Fruit fly (Drosophila melanogaster) whole organism, embryonic: ENCODE data around the gene CG10343.

Experiments used
- B-H1 ChIP-seq: fragments of 200-800 bp; sonication (Bioruptor generic); IDR thresholded peaks from 3 replicates; pipeline ENCODE4 v1.3.6; 2022; ENCODE audit warnings: missing biosample characterization, missing genetic modification characterization
- Bteb2 ChIP-seq: fragments of 200-800 bp; sonication (Bioruptor generic); optimal IDR thresholded peaks from 2 replicates; lab custom pipeline; 2016; ENCODE audit warnings: missing biosample characterization, missing genetic modification characterization
- CG10959 ChIP-seq: fragments of 200-800 bp; sonication (Bioruptor generic); IDR thresholded peaks from 2 replicates; pipeline ENCODE4 v1.3.6; 2022; ENCODE audit warnings: missing biosample characterization, missing genetic modification characterization
- CG11504 ChIP-seq: fragments of 200-800 bp; sonication (Bioruptor generic); optimal IDR thresholded peaks from 3 replicates; lab custom pipeline; 2019; ENCODE audit warnings: missing biosample characterization, mild to moderate bottlenecking, missing genetic modification characterization, moderate library complexity
- CG11560 ChIP-seq: fragments of 200-800 bp; sonication (Bioruptor generic); IDR thresholded peaks from 3 replicates; pipeline ENCODE4 v1.3.6; 2022; ENCODE audit warnings: missing biosample characterization, missing genetic modification characterization
- CG13424 ChIP-seq: fragments of 200-800 bp; sonication (Bioruptor generic); optimal IDR thresholded peaks from 2 replicates; lab custom pipeline; 2019; ENCODE audit warnings: missing biosample characterization, mild to moderate bottlenecking, missing genetic modification characterization, moderate library complexity
- CG13775 ChIP-seq: fragments of 200-800 bp; sonication (Bioruptor generic); optimal IDR thresholded peaks from 3 replicates; lab custom pipeline; 2017; ENCODE audit warnings: missing biosample characterization, mild to moderate bottlenecking, missing genetic modification characterization
- CG15073 ChIP-seq: fragments of 200-800 bp; sonication (Bioruptor generic); optimal IDR thresholded peaks from 2 replicates; lab custom pipeline; 2016; ENCODE audit warnings: missing biosample characterization, missing genetic modification characterization
- CG15696 ChIP-seq: fragments of 200-800 bp; sonication (Bioruptor generic); optimal IDR thresholded peaks from 2 replicates; lab custom pipeline; 2019; ENCODE audit warnings: missing biosample characterization, mild to moderate bottlenecking, missing genetic modification characterization, moderate library complexity
- CG16815 ChIP-seq: fragments of 200-800 bp; sonication (Bioruptor generic); optimal IDR thresholded peaks from 3 replicates; lab custom pipeline; 2017; ENCODE audit warnings: missing biosample characterization, mild to moderate bottlenecking, missing genetic modification characterization
- CG17829 ChIP-seq: fragments of 200-800 bp; optimal IDR thresholded peaks from 2 replicates; lab custom pipeline; 2019; ENCODE audit warnings: missing biosample characterization, mild to moderate bottlenecking, missing genetic modification characterization, moderate library complexity
- CG31365 ChIP-seq: fragments of 200-800 bp; sonication (Bioruptor generic); optimal IDR thresholded peaks from 2 replicates; lab custom pipeline; 2018; ENCODE audit warnings: missing biosample characterization, mild to moderate bottlenecking, missing genetic modification characterization
- CG32767 ChIP-seq: fragments of 200-800 bp; sonication (Bioruptor generic); IDR thresholded peaks from 2 replicates; pipeline ENCODE4 v1.3.6; 2022; ENCODE audit warnings: missing biosample characterization, missing genetic modification characterization
- CG4707 ChIP-seq: fragments of 200-800 bp; sonication (Bioruptor generic); optimal IDR thresholded peaks from 2 replicates; lab custom pipeline; 2018; ENCODE audit warnings: missing biosample characterization, mild to moderate bottlenecking, missing genetic modification characterization, moderate library complexity
- CG5245 ChIP-seq: fragments of 200-800 bp; sonication (Bioruptor generic); optimal IDR thresholded peaks from 3 replicates; lab custom pipeline; 2016; ENCODE audit warnings: missing biosample characterization, missing genetic modification characterization
- CG7372 ChIP-seq: fragments of 200-800 bp; sonication (Bioruptor generic); IDR thresholded peaks from 2 replicates; pipeline ENCODE4 v1.3.6; 2022; ENCODE audit warnings: missing biosample characterization, missing genetic modification characterization
- CG9797 ChIP-seq: fragments of 200-800 bp; sonication (Bioruptor generic); optimal IDR thresholded peaks from 3 replicates; lab custom pipeline; 2018; ENCODE audit warnings: missing biosample characterization, mild to moderate bottlenecking, missing genetic modification characterization
- Dad ChIP-seq: fragments of 200-800 bp; sonication (Bioruptor generic); optimal IDR thresholded peaks from 3 replicates; lab custom pipeline; 2016; ENCODE audit warnings: missing biosample characterization, missing genetic modification characterization
- Dref ChIP-seq: fragments of 200-800 bp; sonication (Bioruptor generic); IDR thresholded peaks from 2 replicates; pipeline ENCODE4 v1.3.6; 2022; ENCODE audit warnings: missing biosample characterization, missing genetic modification characterization
- H2.0 ChIP-seq: fragments of 200-800 bp; sonication (Bioruptor generic); IDR thresholded peaks from 2 replicates; pipeline ENCODE4 v1.3.6; 2022; ENCODE audit warnings: missing biosample characterization, missing genetic modification characterization
- Hr39 ChIP-seq: fragments of >200 bp; optimal IDR thresholded peaks from 2 replicates; lab custom pipeline; 2017
- MTF-1 ChIP-seq: fragments of 200-800 bp; sonication (Bioruptor generic); optimal IDR thresholded peaks from 2 replicates; lab custom pipeline; 2018; ENCODE audit warnings: missing biosample characterization, mild to moderate bottlenecking, missing genetic modification characterization, borderline replicate concordance
- NK7.1 ChIP-seq: fragments of 200-800 bp; sonication (Bioruptor generic); optimal IDR thresholded peaks from 3 replicates; lab custom pipeline; 2016; ENCODE audit warnings: missing biosample characterization, missing genetic modification characterization
- PHDP ChIP-seq: fragments of 200-800 bp; sonication (Bioruptor generic); optimal IDR thresholded peaks from 3 replicates; lab custom pipeline; 2018; ENCODE audit warnings: missing biosample characterization, mild to moderate bottlenecking, missing genetic modification characterization, moderate library complexity
- Sox100B ChIP-seq: fragments of 200-800 bp; sonication (Bioruptor generic); optimal IDR thresholded peaks from 3 replicates; lab custom pipeline; 2018; ENCODE audit warnings: missing biosample characterization, mild to moderate bottlenecking, missing genetic modification characterization
- Spps ChIP-seq: fragments of 200-800 bp; sonication (Bioruptor generic); optimal IDR thresholded peaks from 2 replicates; lab custom pipeline; 2018; ENCODE audit warnings: missing biosample characterization, mild to moderate bottlenecking, missing genetic modification characterization
- Sry-β ChIP-seq: fragments of 200-800 bp; sonication (Bioruptor generic); optimal IDR thresholded peaks from 2 replicates; lab custom pipeline; 2018; ENCODE audit warnings: missing biosample characterization, mild to moderate bottlenecking, missing genetic modification characterization, moderate library complexity
- TFAM ChIP-seq: fragments of 200-800 bp; sonication (Bioruptor generic); optimal IDR thresholded peaks from 2 replicates; lab custom pipeline; 2017; ENCODE audit warnings: missing biosample characterization, missing genetic modification characterization, inconsistent platforms
- Taf1 ChIP-seq: fragments of 200-800 bp; sonication (Bioruptor generic); IDR thresholded peaks from 2 replicates; pipeline ENCODE4 v1.3.6; 2022; ENCODE audit warnings: missing biosample characterization, missing genetic modification characterization
- YL-1 ChIP-seq: fragments of 200-800 bp; sonication (Bioruptor generic); optimal IDR thresholded peaks from 3 replicates; lab custom pipeline; 2017; ENCODE audit warnings: missing biosample characterization, mild to moderate bottlenecking, missing genetic modification characterization
- al ChIP-seq: fragments of 200-800 bp; sonication (Bioruptor generic); IDR thresholded peaks from 2 replicates; pipeline ENCODE4 v1.3.6; 2022; ENCODE audit warnings: missing biosample characterization, missing genetic modification characterization
- amos ChIP-seq: fragments of 200-800 bp; sonication (Bioruptor generic); IDR thresholded peaks from 2 replicates; pipeline ENCODE4 v1.3.6; 2022; ENCODE audit warnings: missing biosample characterization, missing genetic modification characterization; ENCODE audit not compliant: partially characterized antibody
- ara ChIP-seq: fragments of 200-800 bp; sonication (Bioruptor generic); IDR thresholded peaks from 2 replicates; pipeline ENCODE4 v1.3.6; 2022; ENCODE audit warnings: missing biosample characterization, missing genetic modification characterization
- bbx ChIP-seq: fragments of 200-800 bp; sonication (Bioruptor generic); IDR thresholded peaks from 2 replicates; pipeline ENCODE4 v1.3.6; 2022; ENCODE audit warnings: missing biosample characterization, missing genetic modification characterization; ENCODE audit not compliant: partially characterized antibody
- crol ChIP-seq: fragments of 200-800 bp; sonication (Bioruptor generic); IDR thresholded peaks from 2 replicates; pipeline ENCODE4 v1.3.6; 2022; ENCODE audit warnings: missing biosample characterization, missing genetic modification characterization
- dmrt99B ChIP-seq: fragments of 200-800 bp; sonication (Bioruptor generic); optimal IDR thresholded peaks from 2 replicates; lab custom pipeline; 2018; ENCODE audit warnings: missing biosample characterization, mild to moderate bottlenecking, missing genetic modification characterization, moderate library complexity
- eve ChIP-seq, 2 experiments: fragments of >200 bp; optimal IDR thresholded peaks; 2 replicates each; lab custom pipeline; 2017; ENCODE audit warnings: missing biosample characterization in 2 of 2, missing genetic modification characterization in 2 of 2
- fd64A ChIP-seq: fragments of 200-800 bp; sonication (Bioruptor generic); optimal IDR thresholded peaks from 3 replicates; lab custom pipeline; 2018; ENCODE audit warnings: missing biosample characterization, mild to moderate bottlenecking, missing genetic modification characterization
- gcm ChIP-seq: fragments of 200-800 bp; sonication (Bioruptor generic); optimal IDR thresholded peaks from 2 replicates; lab custom pipeline; 2019; ENCODE audit warnings: missing biosample characterization, mild to moderate bottlenecking, missing genetic modification characterization, moderate library complexity
- grau ChIP-seq: fragments of 200-800 bp; optimal IDR thresholded peaks from 3 replicates; lab custom pipeline; 2019; ENCODE audit warnings: missing biosample characterization, mild to moderate bottlenecking, missing genetic modification characterization, moderate library complexity
- gro ChIP-seq: fragments of 200-800 bp; sonication (Bioruptor generic); optimal IDR thresholded peaks from 2 replicates; lab custom pipeline; 2016; ENCODE audit warnings: missing biosample characterization, missing genetic modification characterization
- her ChIP-seq: fragments of 200-800 bp; sonication (Bioruptor generic); optimal IDR thresholded peaks from 2 replicates; lab custom pipeline; 2016; ENCODE audit warnings: missing biosample characterization, missing genetic modification characterization
- jing ChIP-seq: fragments of 200-800 bp; sonication (Bioruptor generic); optimal IDR thresholded peaks from 2 replicates; lab custom pipeline; 2018; ENCODE audit warnings: missing biosample characterization, mild to moderate bottlenecking, missing genetic modification characterization
- klu ChIP-seq: fragments of 200-800 bp; sonication (Bioruptor generic); IDR thresholded peaks from 2 replicates; pipeline ENCODE4 v1.3.6; 2022; ENCODE audit warnings: missing biosample characterization, missing genetic modification characterization
- lmd ChIP-seq: fragments of 200-800 bp; sonication (Bioruptor generic); IDR thresholded peaks from 2 replicates; pipeline ENCODE4 v1.3.6; 2022; ENCODE audit warnings: missing biosample characterization, missing genetic modification characterization
- nau ChIP-seq: fragments of 200-800 bp; sonication (Bioruptor generic); optimal IDR thresholded peaks from 3 replicates; lab custom pipeline; 2017; ENCODE audit warnings: missing biosample characterization, mild to moderate bottlenecking, missing genetic modification characterization, missing genetic modification reagents
- pum ChIP-seq: fragments of 200-800 bp; sonication (Bioruptor generic); optimal IDR thresholded peaks from 2 replicates; lab custom pipeline; 2016; ENCODE audit warnings: missing biosample characterization, missing genetic modification characterization
- tll ChIP-seq, 2 experiments: fragments of 200-800 bp in 1 of 2; fragments of >200 bp in 1 of 2; sonication (Bioruptor generic) in 1 of 2; optimal IDR thresholded peaks; 2 replicates each; lab custom pipeline; 2017 to 2019; ENCODE audit warnings: missing biosample characterization in 2 of 2, missing genetic modification characterization in 2 of 2, mild to moderate bottlenecking in 1 of 2, moderate library complexity in 1 of 2
- yki ChIP-seq: fragments of >200 bp; optimal IDR thresholded peaks from 3 replicates; lab custom pipeline; 2018
- zfh1 ChIP-seq: fragments of 200-800 bp; sonication (Bioruptor generic); IDR thresholded peaks from 3 replicates; pipeline ENCODE4 v1.3.6; 2022; ENCODE audit warnings: missing biosample characterization, missing genetic modification characterization

CG10343 gene

dm6 chr2L:18708239-18708891 is 5.1 kb downstream of the CG10343 start, which contains the start of the genes Faf2 and Grip71 (continued):
- peak; percentile 90 for TF ChIP-seq CG11504 (tag; lab: Kevin White, UChicago)
- peak; percentile 95 for TF ChIP-seq CG7372 (GFP tag; lab: Robert Waterston, UW)
- peak; percentile 76 for TF ChIP-seq Spps (tag; lab: Kevin White, UChicago)
- TF ChIP-seq CG5245 (GFP tag; lab: Kevin White, UChicago) = peak; percentile 87
- peak; percentile 94 for TF ChIP-seq ara (GFP tag; lab: Robert Waterston, UW)
- TF ChIP-seq Hr39 (lab: Kevin White, UChicago) = no peak
- peak; percentile 92 for TF ChIP-seq CG10959 (GFP tag; lab: Robert Waterston, UW)
- no peak for TF ChIP-seq eve (GFP tag; optimal IDR thresholded peaks at IDR 0.05; lab: Kevin White, UChicago)
- no peak for TF ChIP-seq Sox100B
- peak; percentile 19 for TF ChIP-seq nau (GFP tag; lab: Kevin White, UChicago)
- peak; percentile 82 for TF ChIP-seq YL-1 (GFP tag; lab: Kevin White, UChicago)
- peak; percentile 83 for TF ChIP-seq CG32767 (GFP tag; lab: Robert Waterston, UW)
- TF ChIP-seq CG11560 (tag; lab: Robert Waterston, UW) = peak; percentile 85
- peak; percentile 94 for TF ChIP-seq B-H1
- peak; percentile 96 for TF ChIP-seq zfh1 (GFP tag; lab: Robert Waterston, UW)
- TF ChIP-seq gcm = peak; percentile 59
- peak; percentile 91 for TF ChIP-seq CG13775 (GFP tag; lab: Kevin White, UChicago)
- TF ChIP-seq CG4707 = peak; percentile 0
- TF ChIP-seq al (GFP tag; lab: Robert Waterston, UW) = peak; percentile 95
- TF ChIP-seq dmrt99B = peak; percentile 85
- no peak for TF ChIP-seq her
- TF ChIP-seq gro = peak; percentile 65
- peak; percentile 98 for TF ChIP-seq CG9797
- peak; percentile 55 for TF ChIP-seq Sry-β (GFP tag; lab: Kevin White, UChicago)
- peak; percentile 89 for TF ChIP-seq grau (tag; lab: Kevin White, UChicago)
- peak; percentile 95 for TF ChIP-seq CG16815 (GFP tag; lab: Kevin White, UChicago)
- TF ChIP-seq PHDP (tag; lab: Kevin White, UChicago) = peak; percentile 89
- TF ChIP-seq H2.0 (GFP tag; lab: Robert Waterston, UW) = peak; percentile 91
- TF ChIP-seq tll (GFP tag; optimal IDR thresholded peaks at IDR 0.05; lab: Kevin White, UChicago) = peak in 1 of 2 experiments; percentile 22
- peak; percentile 91 for TF ChIP-seq CG13424
- peak; percentile 95 for TF ChIP-seq lmd (GFP tag; lab: Robert Waterston, UW)
- TF ChIP-seq klu (GFP tag; lab: Robert Waterston, UW) = peak; percentile 93
- TF ChIP-seq Taf1 (GFP tag; lab: Robert Waterston, UW) = peak; percentile 79
- TF ChIP-seq pum (GFP tag; lab: Kevin White, UChicago) = peak; percentile 94
- no peak for TF ChIP-seq CG31365
- TF ChIP-seq bbx (GFP tag; lab: Robert Waterston, UW) = peak; percentile 17; the same call in 1 of the 2 replicates
- no peak for TF ChIP-seq yki (lab: Kevin White, UChicago)
- peak; percentile 70 for TF ChIP-seq Dad (GFP tag; lab: Kevin White, UChicago)
- peak; percentile 51 for TF ChIP-seq TFAM
- peak; percentile 89 for TF ChIP-seq CG15696
- TF ChIP-seq crol (GFP tag; lab: Robert Waterston, UW) = no peak; the same call in 1 of the 2 replicates
- TF ChIP-seq Dref (GFP tag; lab: Robert Waterston, UW) = peak; percentile 49
- TF ChIP-seq Bteb2 (GFP tag; lab: Kevin White, UChicago) = peak; percentile 79
- peak; percentile 85 for TF ChIP-seq jing
- TF ChIP-seq CG15073 (GFP tag; lab: Kevin White, UChicago) = peak; percentile 99
- TF ChIP-seq amos (GFP tag; lab: Robert Waterston, UW) = peak; percentile 47; the same call in 1 of the 2 replicates
- TF ChIP-seq NK7.1 (GFP tag; lab: Kevin White, UChicago) = peak; percentile 36
- TF ChIP-seq MTF-1 = peak; percentile 53
- TF ChIP-seq fd64A (GFP tag; lab: Kevin White, UChicago) = no peak
- TF ChIP-seq CG17829 = peak; percentile 94
